Worm (Caenorhabditis elegans) whole organism, L2 larva: ENCODE data around the gene nspa-10.

Experiments
- F13H6.1 ChIP-seq: sonication (generic microtip); optimal IDR thresholded peaks from 2 replicates; lab custom pipeline; 2016; ENCODE audit warnings: missing genetic modification characterization, missing compliant biosample characterization
- ama-1 ChIP-seq: fragments of 150-350 bp; optimal IDR thresholded peaks from 2 replicates; lab custom pipeline; 2018; ENCODE audit warnings: inconsistent platforms
- ceh-16 ChIP-seq: fragments of 150-350 bp; optimal IDR thresholded peaks from 2 replicates; lab custom pipeline; 2014; ENCODE audit warnings: missing biosample characterization, missing genetic modification characterization
- nhr-11 ChIP-seq: fragments of 150-350 bp; optimal IDR thresholded peaks from 2 replicates; lab custom pipeline; 2014; ENCODE audit warnings: missing biosample characterization, missing genetic modification characterization
- nhr-237 ChIP-seq: fragments of 150-350 bp; optimal IDR thresholded peaks from 2 replicates; lab custom pipeline; 2014; ENCODE audit warnings: missing biosample characterization, missing genetic modification characterization
- snpc-4 ChIP-seq: fragments of 150-350 bp; optimal IDR thresholded peaks from 2 replicates; lab custom pipeline; 2014; ENCODE audit warnings: missing biosample characterization, missing genetic modification characterization
- zag-1 ChIP-seq: fragments of 150-350 bp; optimal IDR thresholded peaks from 2 replicates; lab custom pipeline; 2014; ENCODE audit warnings: missing biosample characterization, missing genetic modification characterization
- ztf-4 ChIP-seq: fragments of 150-350 bp; optimal IDR thresholded peaks from 2 replicates; lab custom pipeline; 2014; ENCODE audit warnings: missing biosample characterization, missing genetic modification characterization

ce11 chrV:14716114-14716513, 34.1 kb downstream of the nspa-10 start, which contains the start of gene fbxa-147:
- no peak for TF ChIP-seq nhr-237 (tag; lab: Kevin White, UChicago)
- TF ChIP-seq zag-1 (tag; lab: Kevin White, UChicago) = no peak
- no peak for TF ChIP-seq nhr-11 (tag; lab: Kevin White, UChicago)
- no peak for TF ChIP-seq F13H6.1
- no peak for TF ChIP-seq snpc-4
- no peak for TF ChIP-seq ceh-16 (tag; lab: Kevin White, UChicago)
- no peak for TF ChIP-seq ztf-4
- no peak for TF ChIP-seq ama-1 (lab: Kevin White, UChicago)
